Fruit fly (Drosophila melanogaster) whole organism, embryonic: ENCODE measurements around the gene Fibp.

ENCODE experiments used
- BEAF-32 ChIP-seq: fragments of 200-800 bp; sonication (Bioruptor generic); optimal IDR thresholded peaks from 3 replicates; lab custom pipeline; 2017; ENCODE audit warnings: missing biosample characterization, missing genetic modification characterization, mild to moderate bottlenecking, moderate library complexity, missing genetic modification reagents
- Bgb ChIP-seq: fragments of 200-800 bp; sonication (Bioruptor generic); IDR thresholded peaks from 2 replicates; pipeline ENCODE4 v1.3.6; 2022; ENCODE audit warnings: missing biosample characterization, missing genetic modification characterization; ENCODE audit not compliant: partially characterized antibody
- BtbVII ChIP-seq: fragments of 200-800 bp; sonication (Bioruptor generic); optimal IDR thresholded peaks from 3 replicates; lab custom pipeline; 2017; ENCODE audit warnings: missing biosample characterization, mild to moderate bottlenecking, missing genetic modification characterization
- CG10462 ChIP-seq: fragments of 200-800 bp; sonication (Bioruptor generic); optimal IDR thresholded peaks from 2 replicates; lab custom pipeline; 2016; ENCODE audit warnings: missing biosample characterization, missing genetic modification characterization
- CG1233 ChIP-seq: fragments of 200-800 bp; sonication (Bioruptor generic); optimal IDR thresholded peaks from 4 replicates; lab custom pipeline; 2018; ENCODE audit warnings: missing biosample characterization, mild to moderate bottlenecking, missing genetic modification characterization
- CG12659 ChIP-seq: fragments of 200-800 bp; sonication (Bioruptor generic); optimal IDR thresholded peaks from 3 replicates; lab custom pipeline; 2017; ENCODE audit warnings: mild to moderate bottlenecking, missing biosample characterization, missing genetic modification reagents, missing genetic modification characterization
- CG13287 ChIP-seq: fragments of 200-800 bp; sonication (Bioruptor generic); IDR thresholded peaks from 2 replicates; pipeline ENCODE4 v1.3.6; 2022; ENCODE audit warnings: missing biosample characterization, missing genetic modification characterization; ENCODE audit not compliant: partially characterized antibody
- CG13296 ChIP-seq: fragments of 200-800 bp; sonication (Bioruptor generic); optimal IDR thresholded peaks from 3 replicates; lab custom pipeline; 2018; ENCODE audit warnings: missing biosample characterization, mild to moderate bottlenecking, missing genetic modification characterization
- CG15514 ChIP-seq: fragments of 200-800 bp; sonication (Bioruptor generic); optimal IDR thresholded peaks from 3 replicates; lab custom pipeline; 2017; ENCODE audit warnings: missing biosample characterization, missing genetic modification characterization, mild to moderate bottlenecking, moderate library complexity, missing genetic modification reagents
- CG17385 ChIP-seq: fragments of 200-800 bp; sonication (Bioruptor generic); optimal IDR thresholded peaks from 3 replicates; lab custom pipeline; 2018; ENCODE audit warnings: missing biosample characterization, mild to moderate bottlenecking, missing genetic modification characterization
- CG1832 ChIP-seq: fragments of 200-800 bp; sonication (Bioruptor generic); optimal IDR thresholded peaks from 2 replicates; lab custom pipeline; 2017; ENCODE audit warnings: missing biosample characterization, mild to moderate bottlenecking, missing genetic modification characterization, inconsistent platforms
- CG2202 ChIP-seq: fragments of 200-800 bp; sonication (Bioruptor generic); optimal IDR thresholded peaks from 2 replicates; lab custom pipeline; 2018; ENCODE audit warnings: missing biosample characterization, mild to moderate bottlenecking, missing genetic modification characterization
- CG32767 ChIP-seq: fragments of 200-800 bp; sonication (Bioruptor generic); IDR thresholded peaks from 2 replicates; pipeline ENCODE4 v1.3.6; 2022; ENCODE audit warnings: missing biosample characterization, missing genetic modification characterization
- CG33557 ChIP-seq: fragments of 200-800 bp; sonication (Bioruptor generic); optimal IDR thresholded peaks from 2 replicates; lab custom pipeline; 2019; ENCODE audit warnings: missing biosample characterization, mild to moderate bottlenecking, missing genetic modification characterization, moderate library complexity
- CG34376 ChIP-seq: fragments of 200-800 bp; sonication (Bioruptor generic); optimal IDR thresholded peaks from 2 replicates; lab custom pipeline; 2018; ENCODE audit warnings: missing biosample characterization, mild to moderate bottlenecking, missing genetic modification characterization
- CG4707 ChIP-seq: fragments of 200-800 bp; sonication (Bioruptor generic); optimal IDR thresholded peaks from 2 replicates; lab custom pipeline; 2018; ENCODE audit warnings: missing biosample characterization, mild to moderate bottlenecking, missing genetic modification characterization, moderate library complexity
- CG5180 ChIP-seq: fragments of 200-800 bp; sonication (Bioruptor generic); optimal IDR thresholded peaks from 3 replicates; lab custom pipeline; 2017; ENCODE audit warnings: missing biosample characterization, missing genetic modification characterization, mild to moderate bottlenecking, moderate library complexity, missing genetic modification reagents
- CG7372 ChIP-seq: fragments of 200-800 bp; sonication (Bioruptor generic); IDR thresholded peaks from 2 replicates; pipeline ENCODE4 v1.3.6; 2022; ENCODE audit warnings: missing biosample characterization, missing genetic modification characterization
- CG8089 ChIP-seq: fragments of 200-800 bp; sonication (Bioruptor generic); optimal IDR thresholded peaks from 3 replicates; lab custom pipeline; 2016; ENCODE audit warnings: missing biosample characterization, missing genetic modification characterization
- CTCF ChIP-seq: fragments of 200-800 bp; sonication (Bioruptor generic); optimal IDR thresholded peaks from 2 replicates; lab custom pipeline; 2017; ENCODE audit warnings: missing biosample characterization, mild to moderate bottlenecking, missing genetic modification characterization, moderate library complexity
- D ChIP-seq, 2 experiments: fragments of 200-800 bp in 1 of 2; fragments of >200 bp in 1 of 2; sonication (Bioruptor generic) in 1 of 2; optimal IDR thresholded peaks; 2 replicates in 1 of 2; 3 replicates in 1 of 2; lab custom pipeline; 2017; ENCODE audit warnings: mild to moderate bottlenecking in 1 of 2, missing biosample characterization in 1 of 2, missing genetic modification characterization in 1 of 2, missing genetic modification reagents in 1 of 2
- Deaf1 ChIP-seq: fragments of 200-800 bp; optimal IDR thresholded peaks from 3 replicates; lab custom pipeline; 2019; ENCODE audit warnings: missing biosample characterization, mild to moderate bottlenecking, missing genetic modification characterization, moderate library complexity
- E2f2 ChIP-seq: fragments of 200-800 bp; sonication (Bioruptor generic); IDR thresholded peaks from 2 replicates; pipeline ENCODE4 v1.3.6; 2022; ENCODE audit warnings: missing biosample characterization, missing genetic modification characterization
- Ets97D ChIP-seq: fragments of 200-800 bp; sonication (Bioruptor generic); optimal IDR thresholded peaks from 3 replicates; lab custom pipeline; 2016; ENCODE audit warnings: missing biosample characterization, missing genetic modification characterization
- H15 ChIP-seq: fragments of 200-800 bp; sonication (Bioruptor generic); IDR thresholded peaks from 3 replicates; pipeline ENCODE4 v1.3.6; 2022; ENCODE audit warnings: missing biosample characterization, missing genetic modification characterization
- Hand ChIP-seq: fragments of 200-800 bp; sonication (Bioruptor generic); optimal IDR thresholded peaks from 2 replicates; lab custom pipeline; 2017; ENCODE audit warnings: mild to moderate bottlenecking, missing biosample characterization, missing genetic modification reagents, missing genetic modification characterization
- MBD-R2 ChIP-seq: fragments of 200-800 bp; sonication (Bioruptor generic); IDR thresholded peaks from 2 replicates; pipeline ENCODE4 v1.3.6; 2022; ENCODE audit warnings: missing biosample characterization, missing genetic modification characterization
- MESR4 ChIP-seq: fragments of 200-800 bp; sonication (Bioruptor generic); optimal IDR thresholded peaks from 2 replicates; lab custom pipeline; 2018; ENCODE audit warnings: missing biosample characterization, mild to moderate bottlenecking, missing genetic modification characterization, moderate library complexity
- Mrtf ChIP-seq: fragments of 200-800 bp; sonication (Bioruptor generic); IDR thresholded peaks from 3 replicates; pipeline ENCODE4 v1.3.6; 2022; ENCODE audit warnings: missing biosample characterization, missing genetic modification characterization
- Nf-YC ChIP-seq: fragments of 200-800 bp; optimal IDR thresholded peaks from 3 replicates; lab custom pipeline; 2019; ENCODE audit warnings: missing biosample characterization, mild to moderate bottlenecking, missing genetic modification characterization, moderate library complexity
- Pdp1 ChIP-seq, 2 experiments: fragments of 200-800 bp; sonication (Bioruptor generic); optimal IDR thresholded peaks; 3 replicates each; lab custom pipeline; 2016; ENCODE audit warnings: missing biosample characterization in 2 of 2, missing genetic modification characterization in 2 of 2, mild to moderate bottlenecking in 1 of 2, moderate library complexity in 1 of 2
- Side ChIP-seq: fragments of 200-800 bp; sonication (Bioruptor generic); optimal IDR thresholded peaks from 2 replicates; lab custom pipeline; 2016; ENCODE audit warnings: missing biosample characterization, missing genetic modification characterization
- YL-1 ChIP-seq: fragments of 200-800 bp; sonication (Bioruptor generic); optimal IDR thresholded peaks from 3 replicates; lab custom pipeline; 2017; ENCODE audit warnings: missing biosample characterization, mild to moderate bottlenecking, missing genetic modification characterization
- al ChIP-seq: fragments of 200-800 bp; sonication (Bioruptor generic); IDR thresholded peaks from 2 replicates; pipeline ENCODE4 v1.3.6; 2022; ENCODE audit warnings: missing biosample characterization, missing genetic modification characterization
- ara ChIP-seq: fragments of 200-800 bp; sonication (Bioruptor generic); IDR thresholded peaks from 2 replicates; pipeline ENCODE4 v1.3.6; 2022; ENCODE audit warnings: missing biosample characterization, missing genetic modification characterization
- bsh ChIP-seq, 2 experiments: fragments of 200-800 bp; sonication (Bioruptor generic); optimal IDR thresholded peaks; 2 replicates each; lab custom pipeline; 2017 to 2018; ENCODE audit warnings: mild to moderate bottlenecking in 2 of 2, missing biosample characterization in 2 of 2, missing genetic modification characterization in 2 of 2, moderate library complexity in 1 of 2
- dysf ChIP-seq: fragments of 200-800 bp; sonication (Bioruptor generic); IDR thresholded peaks from 3 replicates; pipeline ENCODE4 v1.3.6; 2022; ENCODE audit warnings: missing biosample characterization, missing genetic modification characterization
- fu2 ChIP-seq: fragments of 200-800 bp; sonication (Bioruptor generic); optimal IDR thresholded peaks from 2 replicates; lab custom pipeline; 2016; ENCODE audit warnings: missing biosample characterization, missing genetic modification characterization
- grau ChIP-seq: fragments of 200-800 bp; optimal IDR thresholded peaks from 3 replicates; lab custom pipeline; 2019; ENCODE audit warnings: missing biosample characterization, mild to moderate bottlenecking, missing genetic modification characterization, moderate library complexity
- inv ChIP-seq: fragments of 200-800 bp; sonication (Bioruptor generic); IDR thresholded peaks from 2 replicates; pipeline ENCODE4 v1.3.6; 2022; ENCODE audit warnings: missing biosample characterization, missing genetic modification characterization; ENCODE audit not compliant: partially characterized antibody
- lbe ChIP-seq: fragments of 200-800 bp; sonication (Bioruptor generic); optimal IDR thresholded peaks from 2 replicates; lab custom pipeline; 2016; ENCODE audit warnings: missing biosample characterization, mild to moderate bottlenecking, missing genetic modification characterization
- nom ChIP-seq: fragments of 200-800 bp; sonication (Bioruptor generic); optimal IDR thresholded peaks from 2 replicates; lab custom pipeline; 2017; ENCODE audit warnings: missing biosample characterization, missing genetic modification characterization, mild to moderate bottlenecking, moderate library complexity, missing genetic modification reagents
- sens ChIP-seq: fragments of 200-800 bp; sonication (Bioruptor generic); peaks from one replicate; lab custom pipeline; 2016; ENCODE audit warnings: missing biosample characterization, missing genetic modification characterization
- seq ChIP-seq: fragments of 200-800 bp; sonication (Bioruptor generic); IDR thresholded peaks from 2 replicates; pipeline ENCODE4 v1.3.6; 2022; ENCODE audit warnings: missing biosample characterization, missing genetic modification characterization
- ssp ChIP-seq: fragments of 200-800 bp; sonication (Bioruptor generic); IDR thresholded peaks from 2 replicates; pipeline ENCODE4 v1.3.6; 2022; ENCODE audit warnings: missing biosample characterization, missing genetic modification characterization
- vvl ChIP-seq: fragments of 200-800 bp; sonication (Bioruptor generic); IDR thresholded peaks from 2 replicates; pipeline ENCODE4 v1.3.6; 2022; ENCODE audit warnings: missing biosample characterization, missing genetic modification characterization
- zfh1 ChIP-seq: fragments of 200-800 bp; sonication (Bioruptor generic); IDR thresholded peaks from 3 replicates; pipeline ENCODE4 v1.3.6; 2022; ENCODE audit warnings: missing biosample characterization, missing genetic modification characterization

Gene Fibp

dm6 chr3L:19818701-19819100, 934 bp upstream of the Fibp start (continued):
- no peak for TF ChIP-seq al (GFP tag; lab: Robert Waterston, UW)
- no peak for TF ChIP-seq CG7372
- peak; percentile 80 for TF ChIP-seq CG32767 (GFP tag; lab: Robert Waterston, UW)
- TF ChIP-seq Bgb (GFP tag; lab: Robert Waterston, UW): peak; percentile 31
- TF ChIP-seq inv: peak; percentile 14; the same call in 1 of the 2 replicates
- TF ChIP-seq MESR4 (GFP tag; lab: Kevin White, UChicago): peak; percentile 28
- peak; percentile 28; the same call in 1 of the 2 replicates for TF ChIP-seq seq (GFP tag; lab: Robert Waterston, UW)
- no peak for TF ChIP-seq CG8089
- TF ChIP-seq, all 482 proteins: peak for 23

- TF ChIP-seq Mrtf (GFP tag; lab: Robert Waterston, UW) (no peak), YL-1 (GFP tag; lab: Kevin White, UChicago) (peak; percentile 32), nom (GFP tag; lab: Kevin White, UChicago) (peak; percentile 68), zfh1 (GFP tag; lab: Robert Waterston, UW) (0 out of 3 replicates have a peak, but pooled peaks have one; percentile 11), lbe (GFP tag; lab: Kevin White, UChicago) (peak; percentile 22), Side (GFP tag; lab: Kevin White, UChicago) (no peak), MBD-R2 (GFP tag; lab: Robert Waterston, UW) (peak; percentile 29; the same call in 1 of the 2 replicates), ssp (GFP tag; lab: Robert Waterston, UW) (0 out of 2 replicates have a peak, but pooled peaks have one; percentile 26), CG1233 (no peak), E2f2 (GFP tag; lab: Robert Waterston, UW) (peak; percentile 95), ara (GFP tag; lab: Robert Waterston, UW) (no peak), CG2202 (tag; lab: Kevin White, UChicago) (no peak), D (optimal IDR thresholded peaks at IDR 0.05; lab: Kevin White, UChicago) (no peak), D (GFP tag; optimal IDR thresholded peaks at IDR 0.05; lab: Kevin White, UChicago) (no peak), grau (tag; lab: Kevin White, UChicago) (peak; percentile 39), CG5180 (GFP tag; lab: Kevin White, UChicago) (peak; percentile 21), Pdp1 (GFP tag; optimal IDR thresholded peaks at IDR 0.05; lab: Kevin White, UChicago) (peak in 1 of 2 experiments; percentile 28), vvl (GFP tag; lab: Robert Waterston, UW) (no peak), CG12659 (peak; percentile 36), BtbVII (GFP tag; lab: Kevin White, UChicago) (no peak), CG1832 (no peak), CG33557 (GFP tag; lab: Kevin White, UChicago) (no peak), fu2 (GFP tag; lab: Kevin White, UChicago) (no peak), H15 (GFP tag; lab: Robert Waterston, UW) (no peak), BEAF-32 (GFP tag; lab: Kevin White, UChicago) (peak; percentile 1), CG15514 (GFP tag; lab: Kevin White, UChicago) (peak; percentile 84), Deaf1 (tag; lab: Kevin White, UChicago) (peak; percentile 84), CG13287 (peak; percentile 8; the same call in 1 of the 2 replicates), CG34376 (GFP tag; lab: Kevin White, UChicago) (peak; percentile 9), Ets97D (GFP tag; lab: Kevin White, UChicago) (peak; percentile 75), CG13296 (peak; percentile 8), sens (GFP tag; lab: Kevin White, UChicago) (peak; percentile 42), Hand (no peak), CTCF (GFP tag; lab: Kevin White, UChicago) (peak; percentile 51), Nf-YC (peak; percentile 5), CG4707 (GFP tag; lab: Kevin White, UChicago) (no peak), dysf (0 out of 3 replicates have a peak, but pooled peaks have one; percentile 14), CG10462 (GFP tag; lab: Kevin White, UChicago) (no peak), CG17385 (peak; percentile 68), bsh (GFP tag; optimal IDR thresholded peaks at IDR 0.05; lab: Kevin White, UChicago) (peak in 1 of 2 experiments; percentile 22)
Observed at dm6 chr3L:19815472-19816150, 2.2 kb downstream of the Fibp start, which contains the start of gene cyc. Gene cyc, minus strand, starts transcription at chr3L:19815938.
